Fruit fly (Drosophila melanogaster) whole organism, prepupa: Measurements from ENCODE around the gene puc.

ENCODE experiments used
- CG10631 ChIP-seq: fragments of 200-800 bp; sonication (Bioruptor generic); optimal IDR thresholded peaks from 2 replicates; lab custom pipeline; 2016; ENCODE audit warnings: missing biosample characterization, missing genetic modification characterization
- CG11294 ChIP-seq: fragments of 200-800 bp; sonication (Bioruptor generic); IDR thresholded peaks from 2 replicates; pipeline ENCODE4 v1.3.6; 2022; ENCODE audit warnings: missing biosample characterization, missing genetic modification characterization
- CG11902 ChIP-seq: fragments of 200-800 bp; sonication (Bioruptor generic); optimal IDR thresholded peaks from 3 replicates; lab custom pipeline; 2016; ENCODE audit warnings: missing biosample characterization, missing genetic modification characterization
- CG15336 ChIP-seq: fragments of 200-800 bp; sonication (Bioruptor generic); IDR thresholded peaks from 2 replicates; pipeline ENCODE4 v1.3.6; 2022; ENCODE audit warnings: missing biosample characterization, missing genetic modification characterization
- CG1621 ChIP-seq: fragments of 200-800 bp; sonication (Bioruptor generic); optimal IDR thresholded peaks from 3 replicates; lab custom pipeline; 2018; ENCODE audit warnings: missing biosample characterization, mild to moderate bottlenecking, missing genetic modification characterization
- CG3032 ChIP-seq: fragments of 200-800 bp; optimal IDR thresholded peaks from 2 replicates; lab custom pipeline; 2019; ENCODE audit warnings: missing biosample characterization, mild to moderate bottlenecking, missing genetic modification characterization, moderate library complexity
- CG31627 ChIP-seq: fragments of 200-800 bp; sonication (Bioruptor generic); optimal IDR thresholded peaks from 3 replicates; lab custom pipeline; 2016; ENCODE audit warnings: missing biosample characterization, missing genetic modification characterization
- CG32006 ChIP-seq: fragments of 200-800 bp; sonication (Bioruptor generic); optimal IDR thresholded peaks from 3 replicates; lab custom pipeline; 2017; ENCODE audit warnings: missing biosample characterization, mild to moderate bottlenecking, missing genetic modification characterization
- CG34406 ChIP-seq: fragments of 200-800 bp; sonication (Bioruptor generic); optimal IDR thresholded peaks from 3 replicates; lab custom pipeline; 2016; ENCODE audit warnings: missing biosample characterization, missing genetic modification characterization
- CG3919 ChIP-seq: fragments of 200-800 bp; sonication (Bioruptor generic); optimal IDR thresholded peaks from 3 replicates; lab custom pipeline; 2016; ENCODE audit warnings: missing biosample characterization, missing genetic modification characterization
- CG6163 ChIP-seq: fragments of 200-800 bp; sonication (Bioruptor generic); IDR thresholded peaks from 3 replicates; pipeline ENCODE4 v1.3.6; 2022; ENCODE audit warnings: missing biosample characterization, missing genetic modification characterization
- CG6276 ChIP-seq: fragments of 200-800 bp; sonication (Bioruptor generic); optimal IDR thresholded peaks from 2 replicates; lab custom pipeline; 2017; ENCODE audit warnings: missing biosample characterization, mild to moderate bottlenecking, missing genetic modification characterization
- CG8119 ChIP-seq: fragments of 200-800 bp; sonication (Bioruptor generic); IDR thresholded peaks from 3 replicates; pipeline ENCODE4 v1.3.6; 2022; ENCODE audit warnings: missing biosample characterization, missing genetic modification characterization
- CG8319 ChIP-seq: fragments of 200-800 bp; sonication (Bioruptor generic); optimal IDR thresholded peaks from 3 replicates; lab custom pipeline; 2016; ENCODE audit warnings: missing biosample characterization, missing genetic modification characterization
- CG8632 ChIP-seq: fragments of 200-800 bp; sonication (Bioruptor generic); optimal IDR thresholded peaks from 3 replicates; lab custom pipeline; 2016; ENCODE audit warnings: missing biosample characterization, missing genetic modification characterization
- Eip75B ChIP-seq: fragments of 200-800 bp; sonication (Bioruptor generic); optimal IDR thresholded peaks from 3 replicates; lab custom pipeline; 2016; ENCODE audit warnings: missing biosample characterization, missing genetic modification characterization
- Eip78C ChIP-seq: fragments of 200-800 bp; sonication (Bioruptor generic); peaks from one replicate; lab custom pipeline; 2016; ENCODE audit warnings: missing biosample characterization, missing genetic modification characterization
- Ets96B ChIP-seq: fragments of 200-800 bp; optimal IDR thresholded peaks from 2 replicates; lab custom pipeline; 2019; ENCODE audit warnings: missing biosample characterization, mild to moderate bottlenecking, missing genetic modification characterization, moderate library complexity
- Gug ChIP-seq: fragments of 200-800 bp; sonication (Bioruptor generic); IDR thresholded peaks from 2 replicates; pipeline ENCODE4 v1.3.6; 2022; ENCODE audit warnings: missing biosample characterization, missing genetic modification characterization
- Hr38 ChIP-seq: sonication (Bioruptor generic); optimal IDR thresholded peaks from 2 replicates; lab custom pipeline; 2016; ENCODE audit warnings: missing biosample characterization, missing genetic modification characterization
- Hr39 ChIP-seq: fragments of 200-800 bp; sonication (Bioruptor generic); optimal IDR thresholded peaks from 2 replicates; lab custom pipeline; 2016; ENCODE audit warnings: missing biosample characterization, missing genetic modification characterization
- Hr4 ChIP-seq: fragments of 200-800 bp; sonication (Bioruptor generic); optimal IDR thresholded peaks from 3 replicates; lab custom pipeline; 2016; ENCODE audit warnings: missing biosample characterization, missing genetic modification characterization
- Lpt ChIP-seq: fragments of 200-800 bp; sonication (Bioruptor generic); optimal IDR thresholded peaks from 3 replicates; lab custom pipeline; 2016; ENCODE audit warnings: missing biosample characterization, missing genetic modification characterization
- Met ChIP-seq: fragments of 200-800 bp; sonication (Bioruptor generic); optimal IDR thresholded peaks from 3 replicates; lab custom pipeline; 2016; ENCODE audit warnings: missing biosample characterization, missing genetic modification characterization
- OdsH ChIP-seq: fragments of 200-800 bp; sonication (Bioruptor generic); optimal IDR thresholded peaks from 3 replicates; lab custom pipeline; 2016; ENCODE audit warnings: missing biosample characterization, missing genetic modification characterization
- Sox102F ChIP-seq: fragments of 200-800 bp; sonication (Bioruptor generic); optimal IDR thresholded peaks from 2 replicates; lab custom pipeline; 2016; ENCODE audit warnings: missing biosample characterization, mild to moderate bottlenecking, missing genetic modification characterization
- Sox14 ChIP-seq: fragments of 200-800 bp; sonication (Bioruptor generic); optimal IDR thresholded peaks from 3 replicates; lab custom pipeline; 2016; ENCODE audit warnings: missing biosample characterization, missing genetic modification characterization
- Sox15 ChIP-seq: fragments of 200-800 bp; sonication (Bioruptor generic); optimal IDR thresholded peaks from 3 replicates; lab custom pipeline; 2016; ENCODE audit warnings: missing biosample characterization, missing genetic modification characterization
- achi ChIP-seq: fragments of 200-800 bp; sonication (Bioruptor generic); optimal IDR thresholded peaks from 3 replicates; lab custom pipeline; 2016; ENCODE audit warnings: missing biosample characterization, missing genetic modification characterization
- acj6 ChIP-seq: fragments of 200-800 bp; sonication (Bioruptor generic); optimal IDR thresholded peaks from 3 replicates; lab custom pipeline; 2016; ENCODE audit warnings: missing biosample characterization, missing genetic modification characterization
- eg ChIP-seq: fragments of 200-800 bp; sonication (Bioruptor generic); IDR thresholded peaks from 3 replicates; pipeline ENCODE4 v1.3.6; 2022; ENCODE audit warnings: missing biosample characterization, missing genetic modification characterization
- fd59A ChIP-seq: fragments of 200-800 bp; sonication (Bioruptor generic); optimal IDR thresholded peaks from 2 replicates; lab custom pipeline; 2017; ENCODE audit warnings: missing biosample characterization, mild to moderate bottlenecking, missing genetic modification characterization, missing genetic modification reagents
- fd85E ChIP-seq: fragments of 200-800 bp; sonication (Bioruptor generic); optimal IDR thresholded peaks from 3 replicates; lab custom pipeline; 2016; ENCODE audit warnings: missing biosample characterization, missing genetic modification characterization
- fkh ChIP-seq: fragments of 200-800 bp; sonication (Bioruptor generic); optimal IDR thresholded peaks from 3 replicates; lab custom pipeline; 2017; ENCODE audit warnings: missing biosample characterization, mild to moderate bottlenecking, missing genetic modification characterization, moderate library complexity
- lz ChIP-seq: fragments of 200-800 bp; sonication (Bioruptor generic); optimal IDR thresholded peaks from 3 replicates; lab custom pipeline; 2016; ENCODE audit warnings: missing biosample characterization, missing genetic modification characterization
- pdm3 ChIP-seq: fragments of 200-800 bp; sonication (Bioruptor generic); optimal IDR thresholded peaks from 3 replicates; lab custom pipeline; 2016; ENCODE audit warnings: missing biosample characterization, missing genetic modification characterization
- spab ChIP-seq: fragments of 200-800 bp; sonication (Bioruptor generic); optimal IDR thresholded peaks from 2 replicates; lab custom pipeline; 2017; ENCODE audit warnings: missing biosample characterization, mild to moderate bottlenecking, missing genetic modification characterization, missing genetic modification reagents
- ss ChIP-seq, 2 experiments: fragments of 200-800 bp; sonication (Bioruptor generic); optimal IDR thresholded peaks; 2 replicates in 1 of 2; 3 replicates in 1 of 2; lab custom pipeline; 2017 to 2018; ENCODE audit warnings: mild to moderate bottlenecking in 2 of 2, missing biosample characterization in 2 of 2, missing genetic modification characterization in 2 of 2, moderate library complexity in 1 of 2
- svp ChIP-seq: fragments of 200-800 bp; sonication (Bioruptor generic); peaks from one replicate; lab custom pipeline; 2016; ENCODE audit warnings: missing biosample characterization, missing genetic modification characterization
- topi ChIP-seq: fragments of 200-800 bp; sonication (Bioruptor generic); optimal IDR thresholded peaks from 3 replicates; lab custom pipeline; 2016; ENCODE audit warnings: missing biosample characterization, missing genetic modification characterization

Gene puc

dm6 chr3R:8105088-8105542, at the start of gene puc (continued):
- TF ChIP-seq Hr4 (no peak), CG6163 (GFP tag; lab: Robert Waterston, UW) (no peak), topi (GFP tag; lab: Kevin White, UChicago) (peak; percentile 46), svp (GFP tag; lab: Kevin White, UChicago) (peak; percentile 68), CG8119 (GFP tag; lab: Robert Waterston, UW) (no peak), CG34406 (GFP tag; lab: Kevin White, UChicago) (no peak), Met (GFP tag; lab: Kevin White, UChicago) (peak; percentile 30), Sox102F (GFP tag; lab: Kevin White, UChicago) (peak; percentile 65)

dm6 chr3R:8058984-8059383, 46.1 kb upstream of the puc start, which contains the start of gene mAChR-B:
Gene mAChR-B, plus strand, starts transcription at chr3R:8059284.
- TF ChIP-seq Met (GFP tag; lab: Kevin White, UChicago) (no peak), CG1621 (tag; lab: Kevin White, UChicago) (no peak), CG3032 (tag; lab: Kevin White, UChicago) (no peak), CG6163 (GFP tag; lab: Robert Waterston, UW) (0 out of 3 replicates have a peak, but pooled peaks have one; percentile 9)

- no peak for TF ChIP-seq Sox14 (GFP tag; lab: Kevin White, UChicago)
- peak; percentile 1 for TF ChIP-seq CG6276 (GFP tag; lab: Kevin White, UChicago)
- peak; percentile 32 for TF ChIP-seq achi (GFP tag; lab: Kevin White, UChicago)
- TF ChIP-seq Sox15: no peak
- TF ChIP-seq fd85E (GFP tag; lab: Kevin White, UChicago): no peak
- TF ChIP-seq Hr38 (GFP tag; lab: Kevin White, UChicago): no peak
- TF ChIP-seq Eip75B (GFP tag; lab: Kevin White, UChicago): no peak
- no peak for TF ChIP-seq CG8319 (GFP tag; lab: Kevin White, UChicago)
- TF ChIP-seq Hr4: peak; percentile 17
- TF ChIP-seq eg (GFP tag; lab: Robert Waterston, UW): no peak
- no peak for TF ChIP-seq Sox102F (GFP tag; lab: Kevin White, UChicago)
- no peak for TF ChIP-seq fd59A
- TF ChIP-seq lz (GFP tag; lab: Kevin White, UChicago): no peak
- TF ChIP-seq CG32006 (GFP tag; lab: Kevin White, UChicago): peak; percentile 43
- no peak for TF ChIP-seq CG8632 (GFP tag; lab: Kevin White, UChicago)
- TF ChIP-seq pdm3 (GFP tag; lab: Kevin White, UChicago): peak; percentile 28
- TF ChIP-seq fkh (GFP tag; lab: Kevin White, UChicago): no peak
- peak; percentile 31 for TF ChIP-seq CG3032 (tag; lab: Kevin White, UChicago)
- TF ChIP-seq CG15336: peak; percentile 34; the same call in 1 of the 2 replicates
- peak; percentile 24 for TF ChIP-seq OdsH (GFP tag; lab: Kevin White, UChicago)
- TF ChIP-seq Gug (GFP tag; lab: Robert Waterston, UW): no peak
- peak; percentile 33 for TF ChIP-seq Ets96B (tag; lab: Kevin White, UChicago)
- no peak for TF ChIP-seq CG34406 (GFP tag; lab: Kevin White, UChicago)
- TF ChIP-seq CG10631: peak; percentile 5
- TF ChIP-seq svp (GFP tag; lab: Kevin White, UChicago): peak; percentile 58
- TF ChIP-seq CG8119 (GFP tag; lab: Robert Waterston, UW): no peak
- no peak for TF ChIP-seq CG11902 (GFP tag; lab: Kevin White, UChicago)
- peak; percentile 7 for TF ChIP-seq CG3919 (GFP tag; lab: Kevin White, UChicago)
- TF ChIP-seq Eip78C (GFP tag; lab: Kevin White, UChicago): peak; percentile 76
- TF ChIP-seq Hr39: peak; percentile 12
- peak; percentile 3 for TF ChIP-seq topi (GFP tag; lab: Kevin White, UChicago)
- no peak; the same call in 1 of the 2 replicates for TF ChIP-seq CG11294 (GFP tag; lab: Robert Waterston, UW)
- TF ChIP-seq spab (GFP tag; lab: Kevin White, UChicago): peak; percentile 3
- TF ChIP-seq ss (GFP tag; optimal IDR thresholded peaks at IDR 0.05; lab: Kevin White, UChicago): peak in 1 of 2 experiments; percentile 4
- TF ChIP-seq Lpt (GFP tag; lab: Kevin White, UChicago): no peak
- TF ChIP-seq acj6: no peak
- TF ChIP-seq CG31627 (GFP tag; lab: Kevin White, UChicago): peak; percentile 14
These were observed 32.5 kb upstream of the puc start for dm6 chr3R:8072635-8073034.
